Worm (Caenorhabditis elegans) whole organism, L4 larva: ENCODE measurements around the gene lact-7.

Source experiments
- Y105C5A.15 ChIP-seq: fragments of 200-800 bp; sonication (Bioruptor generic); IDR thresholded peaks from 2 replicates; pipeline ENCODE4 v1.3.6; 2022; ENCODE audit warnings: missing genetic modification characterization, missing compliant biosample characterization
- ama-1 ChIP-seq: fragments of 150-350 bp; optimal IDR thresholded peaks from 2 replicates; lab custom pipeline; 2014; ENCODE audit warnings: inconsistent platforms, mixed read lengths
- attf-4 ChIP-seq: sonication (generic microtip); optimal IDR thresholded peaks from 3 replicates; lab custom pipeline; 2017; ENCODE audit warnings: missing biosample characterization, missing genetic modification characterization
- ces-1 ChIP-seq: fragments of 150-350 bp; sonication (generic microtip); optimal IDR thresholded peaks from 4 replicates; lab custom pipeline; 2014; ENCODE audit warnings: missing biosample characterization, missing genetic modification reagents, missing genetic modification characterization
- egl-27 ChIP-seq: sonication (generic microtip); optimal IDR thresholded peaks from 3 replicates; lab custom pipeline; 2017; ENCODE audit warnings: missing biosample characterization, missing genetic modification reagents, missing genetic modification characterization
- fos-1 ChIP-seq: fragments of 150-350 bp; optimal IDR thresholded peaks from 2 replicates; lab custom pipeline; 2014; ENCODE audit warnings: missing biosample characterization, missing genetic modification characterization
- madf-5 ChIP-seq, 2 experiments: fragments of 200-800 bp; sonication (Bioruptor generic); IDR thresholded peaks; 2 replicates each; pipeline ENCODE4 v1.3.6; 2022; ENCODE audit warnings: missing compliant biosample characterization in 2 of 2, missing genetic modification characterization in 2 of 2
- madf-9 ChIP-seq: fragments of 200-800 bp; sonication (Bioruptor generic); conservative IDR thresholded peaks from 2 replicates; pipeline ENCODE4 v1.3.6; 2022; ENCODE audit warnings: missing genetic modification reagents, missing genetic modification characterization, missing compliant biosample characterization
- mep-1 ChIP-seq: fragments of 150-350 bp; sonication (generic microtip); optimal IDR thresholded peaks from 3 replicates; lab custom pipeline; 2014; ENCODE audit warnings: missing biosample characterization, missing genetic modification characterization
- nhr-6 ChIP-seq: fragments of 150-350 bp; optimal IDR thresholded peaks from 2 replicates; lab custom pipeline; 2014; ENCODE audit warnings: missing biosample characterization, missing genetic modification characterization
- nhr-76 ChIP-seq: fragments of 150-350 bp; optimal IDR thresholded peaks from 2 replicates; lab custom pipeline; 2014; ENCODE audit warnings: missing biosample characterization, missing genetic modification characterization
- snpc-4 ChIP-seq: fragments of 150-350 bp; optimal IDR thresholded peaks from 2 replicates; lab custom pipeline; 2014; ENCODE audit warnings: missing biosample characterization, missing genetic modification characterization
- unc-130 ChIP-seq: sonication (generic microtip); optimal IDR thresholded peaks from 2 replicates; lab custom pipeline; 2016; ENCODE audit warnings: missing genetic modification reagents, missing genetic modification characterization, missing compliant biosample characterization
- unc-62 ChIP-seq, 3 experiments: fragments of 150-350 bp in 1 of 3; sonication (generic microtip); optimal IDR thresholded peaks in 2 of 3; peaks in 1 of 3; 1 replicate in 1 of 3; 2 replicates in 2 of 3; lab custom pipeline; 2014 to 2017; ENCODE audit warnings: missing biosample characterization in 3 of 3, missing genetic modification characterization in 3 of 3, missing genetic modification reagents in 3 of 3, missing genotype in 1 of 3

ce11 chrX:11753155-11753554, 5.8 kb upstream of the lact-7 start:
- TF ChIP-seq attf-4 (tag; lab: Kevin White, UChicago) (no peak), ama-1 (lab: Kevin White, UChicago) (no peak), nhr-6 (no peak), egl-27 (no peak), ces-1 (GFP tag; lab: Kevin White, UChicago) (no peak), madf-9 (GFP tag; lab: Robert Waterston, UW) (no peak), madf-5 (GFP tag; IDR thresholded peaks at IDR 0.05; lab: Robert Waterston, UW) (no peak), unc-62 (GFP tag; optimal IDR thresholded peaks at IDR 0.05 in 1 of 2; lab: Kevin White, UChicago) (no peak), unc-62 (tag; optimal IDR thresholded peaks at IDR 0.05; lab: Kevin White, UChicago) (no peak), mep-1 (tag; lab: Kevin White, UChicago) (no peak), Y105C5A.15 (GFP tag; lab: Robert Waterston, UW) (no peak), unc-130 (GFP tag; lab: Kevin White, UChicago) (no peak), nhr-76 (tag; lab: Kevin White, UChicago) (no peak), fos-1 (no peak), snpc-4 (no peak)
